Worm (Caenorhabditis elegans) whole organism, L2 larva: ENCODE data around the gene T06F4.1.

Source experiments
- ZK546.5 ChIP-seq: sonication (generic microtip); optimal IDR thresholded peaks from 2 replicates; lab custom pipeline; 2017; ENCODE audit warnings: missing biosample characterization, missing genetic modification characterization
- ama-1 ChIP-seq: fragments of 150-350 bp; optimal IDR thresholded peaks from 2 replicates; lab custom pipeline; 2018; ENCODE audit warnings: inconsistent platforms
- elt-3 ChIP-seq: sonication (generic microtip); optimal IDR thresholded peaks from 2 replicates; lab custom pipeline; 2017; ENCODE audit warnings: missing biosample characterization, missing genetic modification characterization
- fos-1 ChIP-seq: fragments of 150-350 bp; optimal IDR thresholded peaks from 2 replicates; lab custom pipeline; 2014; ENCODE audit warnings: missing biosample characterization, missing genetic modification characterization
- mab-5 ChIP-seq: fragments of 150-350 bp; optimal IDR thresholded peaks from 2 replicates; lab custom pipeline; 2014; ENCODE audit warnings: missing biosample characterization, missing genetic modification characterization
- mdl-1 ChIP-seq, 2 experiments: fragments of 150-350 bp in 1 of 2; sonication (generic microtip) in 1 of 2; optimal IDR thresholded peaks; 2 replicates each; lab custom pipeline; 2017; ENCODE audit warnings: missing biosample characterization in 2 of 2, missing genetic modification characterization in 2 of 2
- nhr-11 ChIP-seq: fragments of 150-350 bp; optimal IDR thresholded peaks from 2 replicates; lab custom pipeline; 2014; ENCODE audit warnings: missing biosample characterization, missing genetic modification characterization
- skn-1 ChIP-seq: sonication (generic microtip); optimal IDR thresholded peaks from 2 replicates; lab custom pipeline; 2017; ENCODE audit warnings: missing biosample characterization, missing genetic modification characterization
- sma-9 ChIP-seq, 2 experiments: fragments of 150-350 bp in 1 of 2; sonication (generic microtip) in 1 of 2; optimal IDR thresholded peaks; 2 replicates each; lab custom pipeline; 2014 to 2016; ENCODE audit warnings: missing genetic modification characterization in 2 of 2, mild to moderate bottlenecking in 1 of 2, missing biosample characterization in 1 of 2, missing compliant biosample characterization in 1 of 2, missing genetic modification reagents in 1 of 2, moderate library complexity in 1 of 2
- unc-39 ChIP-seq: fragments of 150-350 bp; optimal IDR thresholded peaks from 2 replicates; lab custom pipeline; 2014; ENCODE audit warnings: missing biosample characterization, missing genetic modification characterization
- ztf-11 ChIP-seq: sonication (generic microtip); optimal IDR thresholded peaks from 2 replicates; lab custom pipeline; 2017; ENCODE audit warnings: missing biosample characterization, missing genetic modification characterization

DNA sequence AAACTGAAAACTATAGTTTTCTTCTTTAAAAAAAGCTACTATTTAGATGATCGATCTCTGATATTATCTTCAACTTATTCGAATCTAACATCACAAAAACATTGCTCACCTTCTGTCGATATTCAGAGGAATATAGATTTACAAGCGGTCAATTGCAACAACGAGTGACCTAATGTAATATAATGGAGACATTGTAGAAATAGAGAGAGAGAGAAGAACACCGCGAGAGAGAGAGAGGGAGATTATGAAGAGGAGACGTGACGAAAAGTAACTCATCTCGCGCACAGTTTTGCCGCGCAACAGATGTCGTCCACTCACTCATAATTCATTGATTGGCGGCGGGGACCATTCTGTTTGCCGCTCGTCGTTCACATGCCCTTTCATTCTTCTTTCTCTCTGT is 68.8 kb downstream of the T06F4.1 start:
- TF ChIP-seq mdl-1 (tag; optimal IDR thresholded peaks at IDR 0.05; lab: Kevin White, UChicago) (no peak), unc-39 (tag; lab: Kevin White, UChicago) (no peak), fos-1 (tag; lab: Kevin White, UChicago) (no peak), skn-1 (tag; lab: Kevin White, UChicago) (no peak), elt-3 (tag; lab: Kevin White, UChicago) (no peak), mab-5 (tag; lab: Kevin White, UChicago) (no peak), ama-1 (lab: Kevin White, UChicago) (no peak), nhr-11 (no peak), ztf-11 (tag; lab: Kevin White, UChicago) (no peak), ZK546.5 (no peak), sma-9 (GFP tag; optimal IDR thresholded peaks at IDR 0.05; lab: Kevin White, UChicago) (no peak), sma-9 (tag; optimal IDR thresholded peaks at IDR 0.05; lab: Kevin White, UChicago) (no peak)
